Fruit fly (Drosophila melanogaster): ENCODE results near the gene CG10469.
A peak's percentile ranks its signal among the peaks of the same experiment; 100 is the strongest.

CG10469 gene

dm6 chr3L:6074975-6075692, 18.0 kb downstream of the CG10469 start, which contains the start of the genes CG13295 and CG6610 (continued):
- TF ChIP-seq pum (GFP tag; optimal IDR thresholded peaks at IDR 0.05) (peak; percentile 40), p53 (GFP tag; optimal IDR thresholded peaks at IDR 0.05) (no peak), CG3838 (GFP tag; optimal IDR thresholded peaks at IDR 0.05) (peak; percentile 15), Awh (GFP tag; IDR thresholded peaks at IDR 0.05) (no peak), caup (GFP tag; optimal IDR thresholded peaks at IDR 0.05; ENCODE audit: severe bottlenecking) (peak; percentile 12), CG30020 (tag; optimal IDR thresholded peaks at IDR 0.05) (peak; percentile 54), ind (GFP tag; optimal IDR thresholded peaks at IDR 0.05) (peak; percentile 35), CG31365 (tag; optimal IDR thresholded peaks at IDR 0.05) (no peak), Ets97D (GFP tag; optimal IDR thresholded peaks at IDR 0.05) (peak; percentile 0), CG1602 (GFP tag; optimal IDR thresholded peaks at IDR 0.05) (peak; percentile 40), dysf (GFP tag; IDR thresholded peaks at IDR 0.05) (peak; percentile 69; the same call in 2 of the 3 replicates), hkb (optimal IDR thresholded peaks at IDR 0.05) (peak; percentile 44), hkb (GFP tag; IDR thresholded peaks at IDR 0.05) (peak; percentile 23; the same call in 1 of the 2 replicates), CG11695 (GFP tag; IDR thresholded peaks at IDR 0.05) (0 out of 3 replicates have a peak, but pooled peaks have one; percentile 40), CG4707 (GFP tag; optimal IDR thresholded peaks at IDR 0.05) (no peak), CG10366 (GFP tag; IDR thresholded peaks at IDR 0.05) (peak; percentile 11; the same call in 1 of the 2 replicates), nom (GFP tag; optimal IDR thresholded peaks at IDR 0.05) (peak; percentile 2), CG34422 (GFP tag; IDR thresholded peaks at IDR 0.05) (0 out of 3 replicates have a peak, but pooled peaks have one; percentile 21), CG4282 (GFP tag; optimal IDR thresholded peaks at IDR 0.05) (no peak), ash1 (GFP tag; optimal IDR thresholded peaks at IDR 0.05) (no peak), CG12769 (tag; optimal IDR thresholded peaks at IDR 0.05) (no peak), cad (GFP tag; optimal IDR thresholded peaks at IDR 0.05) (no peak), ara (GFP tag; IDR thresholded peaks at IDR 0.05) (no peak), Gug (GFP tag; IDR thresholded peaks at IDR 0.05) (peak; percentile 23; the same call in 1 of the 4 replicates), bowl (GFP tag; IDR thresholded peaks at IDR 0.05) (no peak), Taf1 (GFP tag; IDR thresholded peaks at IDR 0.05) (no peak), CG6765 (GFP tag; optimal IDR thresholded peaks at IDR 0.05) (peak; percentile 38), Drgx (GFP tag; IDR thresholded peaks at IDR 0.05) (no peak), H2.0 (GFP tag; IDR thresholded peaks at IDR 0.05) (no peak), CG13123 (GFP tag; optimal IDR thresholded peaks at IDR 0.05) (no peak), CG7928 (GFP tag; optimal IDR thresholded peaks at IDR 0.05) (no peak), nmo (GFP tag; optimal IDR thresholded peaks at IDR 0.05) (peak; percentile 84), Elba2 (GFP tag; optimal IDR thresholded peaks at IDR 0.05) (no peak), Trl (optimal IDR thresholded peaks at IDR 0.05) (no peak), Trl (GFP tag; optimal IDR thresholded peaks at IDR 0.05) (peak; percentile 30), nerfin-1 (tag; optimal IDR thresholded peaks at IDR 0.05) (peak; percentile 61), salm (tag; optimal IDR thresholded peaks at IDR 0.05) (no peak), Optix (GFP tag; IDR thresholded peaks at IDR 0.05) (no peak), Rx (GFP tag; IDR thresholded peaks at IDR 0.05) (0 out of 2 replicates have a peak, but pooled peaks have one; percentile 12), da (GFP tag; optimal IDR thresholded peaks at IDR 0.05) (no peak), sr (GFP tag; IDR thresholded peaks at IDR 0.05) (no peak), tap (tag; optimal IDR thresholded peaks at IDR 0.05) (no peak), CG13894 (tag; optimal IDR thresholded peaks at IDR 0.05) (peak; percentile 62), chn (GFP tag; optimal IDR thresholded peaks at IDR 0.05) (peak; percentile 43), yki (optimal IDR thresholded peaks at IDR 0.05) (no peak), fru (optimal IDR thresholded peaks at IDR 0.05) (no peak), PHDP (tag; optimal IDR thresholded peaks at IDR 0.05) (peak; percentile 52), Sox102F (GFP tag; optimal IDR thresholded peaks at IDR 0.05) (peak; percentile 39), Hsf (GFP tag; optimal IDR thresholded peaks at IDR 0.05) (peak; percentile 62), Dip3 (GFP tag; optimal IDR thresholded peaks at IDR 0.05) (peak; percentile 45), phol (tag; optimal IDR thresholded peaks at IDR 0.05) (peak; percentile 72), cato (GFP tag; optimal IDR thresholded peaks at IDR 0.05; ENCODE audit: borderline replicate concordance) (no peak)
